Fruit fly (Drosophila melanogaster): ENCODE measurements around the gene CG6999.

CG6999 gene

dm6 chrX:9046383-9046941, 41.7 kb upstream of the CG6999 start (continued):
- TF ChIP-seq peb (GFP tag; IDR thresholded peaks at IDR 0.05), result no peak
- no peak for TF ChIP-seq CG6854 (GFP tag; optimal IDR thresholded peaks at IDR 0.05)
- TF ChIP-seq cg (GFP tag; optimal IDR thresholded peaks at IDR 0.05), result no peak
- TF ChIP-seq Eip74EF (GFP tag; optimal IDR thresholded peaks at IDR 0.05), result peak in 1 of 2 experiments; percentile 71
- no peak for TF ChIP-seq CG1832 (GFP tag; optimal IDR thresholded peaks at IDR 0.05)

dm6 chrX:9046986-9047385, 41.2 kb upstream of the CG6999 start:
- no peak for TF ChIP-seq CG18476 (GFP tag; optimal IDR thresholded peaks at IDR 0.05)
- peak; percentile 44; the same call in 1 of the 3 replicates for TF ChIP-seq Optix (GFP tag; IDR thresholded peaks at IDR 0.05)
- TF ChIP-seq CG3847 (GFP tag; IDR thresholded peaks at IDR 0.05), result peak; percentile 9; the same call in 1 of the 2 replicates
- TF ChIP-seq exex (tag; optimal IDR thresholded peaks at IDR 0.05), result no peak
- TF ChIP-seq slbo (GFP tag; IDR thresholded peaks at IDR 0.05), result peak; percentile 43
- peak; percentile 66 for TF ChIP-seq esg (GFP tag; conservative IDR thresholded peaks at IDR 0.05)
- peak; percentile 31; the same call in 2 of the 3 replicates for TF ChIP-seq B-H1 (GFP tag; IDR thresholded peaks at IDR 0.05)
- TF ChIP-seq CG1024 (GFP tag; IDR thresholded peaks at IDR 0.05), result no peak
- TF ChIP-seq CG10654 (GFP tag; optimal IDR thresholded peaks at IDR 0.05), result no peak
- TF ChIP-seq CG7839 (tag; optimal IDR thresholded peaks at IDR 0.05), result peak; percentile 45
- TF ChIP-seq CG11456 (GFP tag; IDR thresholded peaks at IDR 0.05), result 0 out of 3 replicates have a peak, but pooled peaks have one; percentile 36
- TF ChIP-seq Six4 (GFP tag; optimal IDR thresholded peaks at IDR 0.05), result no peak
- peak; percentile 42; the same call in 2 of the 3 replicates for TF ChIP-seq tgo (GFP tag; IDR thresholded peaks at IDR 0.05)
- TF ChIP-seq Mrtf (GFP tag; IDR thresholded peaks at IDR 0.05), result peak; percentile 51; the same call in 1 of the 3 replicates
- no peak for TF ChIP-seq CG12071 (GFP tag; optimal IDR thresholded peaks at IDR 0.05)
- TF ChIP-seq vvl (GFP tag; IDR thresholded peaks at IDR 0.05), result peak; percentile 47; the same call in 1 of the 2 replicates
- peak; percentile 81 for TF ChIP-seq ci (GFP tag; IDR thresholded peaks at IDR 0.05)
- peak; percentile 47 for TF ChIP-seq unpg (GFP tag; optimal IDR thresholded peaks at IDR 0.05)
- no peak for TF ChIP-seq CG4617 (GFP tag; optimal IDR thresholded peaks at IDR 0.05; ENCODE audit: borderline replicate concordance)
- TF ChIP-seq ems (GFP tag; optimal IDR thresholded peaks at IDR 0.05), result no peak
- TF ChIP-seq gcm2 (GFP tag; optimal IDR thresholded peaks at IDR 0.05), result no peak
- TF ChIP-seq kah (GFP tag; optimal IDR thresholded peaks at IDR 0.05), result no peak
- no peak for TF ChIP-seq CG13287 (GFP tag; IDR thresholded peaks at IDR 0.05; ENCODE audit: partially characterized antibody)
- 0 out of 2 replicates have a peak, but pooled peaks have one; percentile 22 for TF ChIP-seq CG11696 (GFP tag; IDR thresholded peaks at IDR 0.05)
- peak; percentile 28 for TF ChIP-seq Xbp1 (GFP tag; optimal IDR thresholded peaks at IDR 0.05)
- no peak for TF ChIP-seq grn (GFP tag; optimal IDR thresholded peaks at IDR 0.05)
- no peak for TF ChIP-seq maf-S (GFP tag; optimal IDR thresholded peaks at IDR 0.05)
- TF ChIP-seq Gsc (GFP tag; IDR thresholded peaks at IDR 0.05), result no peak
- peak; percentile 40; the same call in 1 of the 2 replicates for TF ChIP-seq Rx (GFP tag; IDR thresholded peaks at IDR 0.05)
- peak; percentile 64 for TF ChIP-seq Xrp1 (GFP tag; IDR thresholded peaks at IDR 0.05)
- TF ChIP-seq CG4424 (GFP tag; optimal IDR thresholded peaks at IDR 0.05), result no peak
- TF ChIP-seq salm (tag; optimal IDR thresholded peaks at IDR 0.05), result no peak
- TF ChIP-seq CG4854 (GFP tag; optimal IDR thresholded peaks at IDR 0.05), result peak; percentile 3
- TF ChIP-seq sens-2 (GFP tag; IDR thresholded peaks at IDR 0.05), result peak; percentile 51; the same call in 1 of the 2 replicates
- no peak for TF ChIP-seq CkIIα-i1 (GFP tag; IDR thresholded peaks at IDR 0.05)
- TF ChIP-seq ttk (GFP tag; IDR thresholded peaks at IDR 0.05), result peak; percentile 35
- no peak for TF ChIP-seq zen2 (GFP tag; IDR thresholded peaks at IDR 0.05; ENCODE audit: partially characterized antibody)
- TF ChIP-seq dpn (GFP tag; optimal IDR thresholded peaks at IDR 0.05), result peak in 1 of 2 experiments; percentile 21
- no peak for TF ChIP-seq CG3163 (GFP tag; optimal IDR thresholded peaks at IDR 0.05)
- TF ChIP-seq CG34422 (GFP tag; IDR thresholded peaks at IDR 0.05), result 0 out of 3 replicates have a peak, but pooled peaks have one; percentile 26
- TF ChIP-seq CG17328 (GFP tag; IDR thresholded peaks at IDR 0.05), result 0 out of 2 replicates have a peak, but pooled peaks have one; percentile 30
- TF ChIP-seq Drgx (GFP tag; IDR thresholded peaks at IDR 0.05), result peak; percentile 84
- TF ChIP-seq az2 (GFP tag; optimal IDR thresholded peaks at IDR 0.05), result peak; percentile 32
- peak; percentile 10 for TF ChIP-seq fd96Cb (tag; optimal IDR thresholded peaks at IDR 0.05)

Measured in whole organism, embryonic.